Worm (Caenorhabditis elegans) whole organism, young adult: Measurements from ENCODE around the gene sqst-2.

Experiments
- B0261.1 ChIP-seq: sonication (generic microtip); optimal IDR thresholded peaks from 2 replicates; lab custom pipeline; 2016; ENCODE audit warnings: mild to moderate bottlenecking, missing genetic modification characterization, moderate library complexity, missing compliant biosample characterization
- F22D6.2 ChIP-seq: sonication (generic microtip); optimal IDR thresholded peaks from 2 replicates; lab custom pipeline; 2016; ENCODE audit warnings: mild to moderate bottlenecking, missing genetic modification characterization, missing compliant biosample characterization
- F37B4.10 ChIP-seq: fragments of 200-800 bp; sonication (Bioruptor generic); IDR thresholded peaks from 2 replicates; pipeline ENCODE4 v1.3.6; 2022; ENCODE audit warnings: missing genetic modification characterization, missing compliant biosample characterization
- F39B2.1 ChIP-seq: fragments of 200-800 bp; sonication (Bioruptor generic); IDR thresholded peaks from 2 replicates; pipeline ENCODE4 v1.3.6; 2022; ENCODE audit warnings: missing genetic modification reagents, missing genetic modification characterization, missing compliant biosample characterization
- K11D2.4 ChIP-seq: fragments of 200-800 bp; sonication (Bioruptor generic); IDR thresholded peaks from 2 replicates; pipeline ENCODE4 v1.3.6; 2022; ENCODE audit warnings: missing genetic modification reagents, missing genetic modification characterization, missing compliant biosample characterization
- T26A5.8 ChIP-seq: sonication (generic microtip); optimal IDR thresholded peaks from 2 replicates; lab custom pipeline; 2016; ENCODE audit warnings: missing genetic modification characterization, missing compliant biosample characterization
- Y67H2A.10 ChIP-seq: fragments of 200-800 bp; sonication (Bioruptor generic); conservative IDR thresholded peaks from 2 replicates; pipeline ENCODE4 v1.3.6; 2022; ENCODE audit warnings: missing genetic modification reagents, missing genetic modification characterization, missing compliant biosample characterization
- ZK185.1 ChIP-seq: sonication (generic microtip); optimal IDR thresholded peaks from 2 replicates; lab custom pipeline; 2016; ENCODE audit warnings: mild to moderate bottlenecking, missing genetic modification characterization, missing compliant biosample characterization; ENCODE audit not compliant: poor library complexity, severe bottlenecking
- akir-1 ChIP-seq: fragments of 200-800 bp; sonication (Bioruptor generic); optimal IDR thresholded peaks from 2 replicates; lab custom pipeline; 2018; ENCODE audit warnings: mild to moderate bottlenecking, missing genetic modification characterization, moderate library complexity, missing compliant biosample characterization
- athp-1 ChIP-seq: sonication (generic microtip); optimal IDR thresholded peaks from 2 replicates; lab custom pipeline; 2017; ENCODE audit warnings: mild to moderate bottlenecking, missing genetic modification characterization, missing compliant biosample characterization
- attf-5 ChIP-seq: fragments of 200-800 bp; sonication (Bioruptor generic); optimal IDR thresholded peaks from 2 replicates; lab custom pipeline; 2018; ENCODE audit warnings: mild to moderate bottlenecking, missing genetic modification characterization, missing compliant biosample characterization
- ceh-27 ChIP-seq: fragments of 200-800 bp; sonication (Bioruptor generic); optimal IDR thresholded peaks from 2 replicates; lab custom pipeline; 2018; ENCODE audit warnings: mild to moderate bottlenecking, missing genetic modification characterization, moderate library complexity, missing compliant biosample characterization
- chd-7 ChIP-seq: sonication (generic microtip); optimal IDR thresholded peaks from 2 replicates; lab custom pipeline; 2016; ENCODE audit warnings: mild to moderate bottlenecking, missing genetic modification characterization, moderate library complexity, missing compliant biosample characterization
- efl-1 ChIP-seq: fragments of 150-350 bp; optimal IDR thresholded peaks from 2 replicates; lab custom pipeline; 2014; ENCODE audit warnings: missing biosample characterization, missing genetic modification reagents, missing genetic modification characterization
- egrh-3 ChIP-seq: fragments of 200-800 bp; sonication (Bioruptor generic); IDR thresholded peaks from 2 replicates; pipeline ENCODE4 v1.3.6; 2022; ENCODE audit warnings: missing genetic modification reagents, missing genetic modification characterization, missing compliant biosample characterization
- fkh-3 ChIP-seq: sonication (generic microtip); optimal IDR thresholded peaks from 2 replicates; lab custom pipeline; 2016; ENCODE audit warnings: mild to moderate bottlenecking, missing genetic modification characterization, missing compliant biosample characterization
- let-526 ChIP-seq: fragments of 200-800 bp; sonication (Bioruptor generic); IDR thresholded peaks from 2 replicates; pipeline ENCODE4 v1.3.6; 2022; ENCODE audit warnings: missing genetic modification reagents, missing genetic modification characterization, missing compliant biosample characterization
- lin-35 ChIP-seq, 3 experiments: fragments of 150-350 bp in 2 of 3; sonication (generic microtip) in 1 of 3; optimal IDR thresholded peaks; 2 replicates each; lab custom pipeline; 2014 to 2018; ENCODE audit warnings: missing biosample characterization in 3 of 3, missing genetic modification characterization in 3 of 3, missing genetic modification reagents in 3 of 3
- madf-8 ChIP-seq: fragments of 200-800 bp; sonication (Bioruptor generic); conservative IDR thresholded peaks from 2 replicates; pipeline ENCODE4 v1.3.6; 2022; ENCODE audit warnings: missing genetic modification reagents, missing genetic modification characterization, missing compliant biosample characterization
- mel-28 ChIP-seq: sonication (generic microtip); optimal IDR thresholded peaks from 2 replicates; lab custom pipeline; 2016; ENCODE audit warnings: borderline replicate concordance, mild to moderate bottlenecking, missing genetic modification characterization, missing compliant biosample characterization
- mes-4 ChIP-seq: sonication (generic microtip); optimal IDR thresholded peaks from 2 replicates; lab custom pipeline; 2016; ENCODE audit warnings: missing genotype, missing genetic modification characterization, missing compliant biosample characterization
- nfya-2 ChIP-seq: fragments of 200-800 bp; sonication (Bioruptor generic); IDR thresholded peaks from 2 replicates; pipeline ENCODE4 v1.3.6; 2022; ENCODE audit warnings: missing genetic modification reagents, missing genetic modification characterization, missing compliant biosample characterization
- nfyb-1 ChIP-seq: fragments of 200-800 bp; sonication (Bioruptor generic); IDR thresholded peaks from 2 replicates; pipeline ENCODE4 v1.3.6; 2022; ENCODE audit warnings: missing genetic modification reagents, missing genetic modification characterization, missing compliant biosample characterization
- rcor-1 ChIP-seq: fragments of 200-800 bp; sonication (Bioruptor generic); IDR thresholded peaks from 2 replicates; pipeline ENCODE4 v1.3.6; 2022; ENCODE audit warnings: missing genetic modification reagents, missing genetic modification characterization, missing compliant biosample characterization
- rec-8 ChIP-seq, 2 experiments: sonication (generic microtip); optimal IDR thresholded peaks; 2 replicates each; lab custom pipeline; 2016; ENCODE audit warnings: mild to moderate bottlenecking in 2 of 2, missing genetic modification characterization in 2 of 2, missing genetic modification reagents in 2 of 2, missing genotype in 2 of 2, missing biosample characterization in 1 of 2, missing compliant biosample characterization in 1 of 2, moderate library complexity in 1 of 2
- repo-1 ChIP-seq: sonication (generic microtip); optimal IDR thresholded peaks from 2 replicates; lab custom pipeline; 2017; ENCODE audit warnings: mild to moderate bottlenecking, missing genetic modification characterization, missing compliant biosample characterization
- snpc-3.4 ChIP-seq: sonication (generic microtip); optimal IDR thresholded peaks from 2 replicates; lab custom pipeline; 2017; ENCODE audit warnings: missing genetic modification characterization, mild to moderate bottlenecking, missing compliant biosample characterization, antibody characterized with exemption, moderate library complexity, missing genotype, missing genetic modification reagents
- snpc-4 ChIP-seq, 5 experiments: fragments of 150-350 bp in 1 of 5; sonication (generic microtip) in 4 of 5; optimal IDR thresholded peaks; 2 replicates each; lab custom pipeline; 2014 to 2018; ENCODE audit warnings: missing genetic modification characterization in 5 of 5, missing biosample characterization in 3 of 5, antibody characterized with exemption in 2 of 5, mild to moderate bottlenecking in 2 of 5, missing compliant biosample characterization in 2 of 5, missing genotype in 2 of 5, moderate library complexity in 2 of 5, missing genetic modification reagents in 1 of 5
- tbp1 ChIP-seq: fragments of 200-800 bp; sonication (Bioruptor generic); optimal IDR thresholded peaks from 2 replicates; lab custom pipeline; 2018; ENCODE audit warnings: mild to moderate bottlenecking, missing genetic modification characterization, missing compliant biosample characterization
- ztf-18 ChIP-seq: sonication (generic microtip); optimal IDR thresholded peaks from 2 replicates; lab custom pipeline; 2016; ENCODE audit warnings: missing genotype, mild to moderate bottlenecking, missing genetic modification characterization, missing compliant biosample characterization
- ztf-26 ChIP-seq: sonication (generic microtip); optimal IDR thresholded peaks from 2 replicates; lab custom pipeline; 2017; ENCODE audit warnings: missing genetic modification characterization, missing compliant biosample characterization
- ztf-28 ChIP-seq: fragments of 200-800 bp; sonication (Bioruptor generic); IDR thresholded peaks from 2 replicates; pipeline ENCODE4 v1.3.6; 2022; ENCODE audit warnings: missing genetic modification reagents, missing genetic modification characterization, missing compliant biosample characterization
- ztf-3 ChIP-seq: fragments of 200-800 bp; sonication (Bioruptor generic); optimal IDR thresholded peaks from 2 replicates; lab custom pipeline; 2018; ENCODE audit warnings: mild to moderate bottlenecking, missing genetic modification characterization, missing compliant biosample characterization

The sqst-2 gene

DNA sequence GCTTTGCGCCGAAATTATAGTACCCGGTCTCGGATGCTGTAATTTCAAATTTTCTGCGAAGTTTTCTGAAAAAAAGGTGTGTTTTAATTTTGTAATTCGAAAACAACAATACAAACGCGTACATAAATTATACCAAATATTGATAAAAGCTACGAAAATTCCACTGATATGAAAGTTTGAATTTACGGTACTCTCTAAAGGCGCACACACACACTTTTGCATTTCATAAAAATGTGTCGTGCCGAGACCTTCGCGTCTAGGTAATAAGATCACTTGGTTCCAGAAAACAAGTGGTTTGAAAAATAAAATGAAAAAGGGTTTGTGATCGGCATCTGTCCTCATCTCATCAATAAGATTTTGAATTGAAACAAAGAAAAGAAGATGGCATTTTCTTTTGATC is 17.9 kb downstream of the sqst-2 start:
- TF ChIP-seq mes-4 (tag; lab: Kevin White, UChicago) (no peak), ztf-26 (tag; lab: Kevin White, UChicago) (no peak), chd-7 (no peak), K11D2.4 (GFP tag; lab: Robert Waterston, UW) (no peak), let-526 (GFP tag; lab: Robert Waterston, UW) (no peak), rcor-1 (GFP tag; lab: Robert Waterston, UW) (no peak), T26A5.8 (tag; lab: Kevin White, UChicago) (no peak), nfyb-1 (GFP tag; lab: Robert Waterston, UW) (no peak), madf-8 (GFP tag; lab: Robert Waterston, UW) (no peak), athp-1 (tag; lab: Kevin White, UChicago) (no peak), F22D6.2 (no peak), tbp1 (GFP tag; lab: Kevin White, UChicago) (no peak), ztf-3 (GFP tag; lab: Kevin White, UChicago) (no peak), akir-1 (GFP tag; lab: Kevin White, UChicago) (no peak)

- TF ChIP-seq lin-35 (GFP tag; optimal IDR thresholded peaks at IDR 0.05; lab: Kevin White, UChicago): no peak
- TF ChIP-seq egrh-3 (GFP tag; lab: Robert Waterston, UW): peak; percentile 53; the same call in 1 of the 2 replicates
- TF ChIP-seq ztf-28 (GFP tag; lab: Robert Waterston, UW): 0 out of 2 replicates have a peak, but pooled peaks have one; percentile 12
- no peak for TF ChIP-seq fkh-3
- no peak for TF ChIP-seq snpc-4 (GFP tag; optimal IDR thresholded peaks at IDR 0.05; lab: Kevin White, UChicago)
- no peak for TF ChIP-seq snpc-4 (tag; optimal IDR thresholded peaks at IDR 0.05; lab: Kevin White, UChicago)
These were observed 18.4 kb downstream of the sqst-2 start, which contains the start of gene grl-4 for ce11 chrIV:7310410-7310809. TSS of gene grl-4 (minus strand) at chrIV:7310760.

DNA sequence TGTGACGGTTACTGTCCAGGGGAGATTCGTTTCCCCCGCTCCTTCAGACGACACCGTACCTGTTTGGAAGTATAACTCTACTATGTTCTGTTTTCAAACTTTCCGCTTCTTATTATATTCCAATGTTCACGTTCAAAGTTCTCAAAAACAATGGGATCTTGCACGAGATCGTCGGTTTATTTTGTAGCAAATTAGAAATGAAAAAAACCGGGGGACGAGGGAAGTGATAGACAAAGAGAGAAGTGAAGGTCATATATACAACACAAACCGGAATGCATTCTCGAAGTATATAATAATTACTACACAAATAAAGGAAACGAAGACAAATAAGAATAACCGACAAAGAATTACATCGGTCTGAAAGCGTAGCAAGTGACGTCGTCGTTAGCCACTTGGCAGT is 19.1 kb downstream of the sqst-2 start:
- TF ChIP-seq ztf-18 (tag; lab: Kevin White, UChicago): no peak
- TF ChIP-seq rec-8 (tag; optimal IDR thresholded peaks at IDR 0.05; lab: Kevin White, UChicago): no peak
- TF ChIP-seq efl-1 (GFP tag; lab: Kevin White, UChicago): no peak
- TF ChIP-seq nfya-2 (GFP tag; lab: Robert Waterston, UW): no peak

- no peak for TF ChIP-seq ceh-27
- no peak for TF ChIP-seq attf-5
- no peak for TF ChIP-seq B0261.1 (tag; lab: Kevin White, UChicago)
- no peak for TF ChIP-seq F37B4.10 (GFP tag; lab: Robert Waterston, UW)
- TF ChIP-seq F39B2.1 (GFP tag; lab: Robert Waterston, UW): no peak
- TF ChIP-seq ZK185.1: no peak
- TF ChIP-seq mel-28: no peak
- TF ChIP-seq snpc-3.4 (tag; lab: Kevin White, UChicago): no peak
- no peak for TF ChIP-seq repo-1 (tag; lab: Kevin White, UChicago)
- no peak for TF ChIP-seq Y67H2A.10
These were observed 19.8 kb downstream of the sqst-2 start, which contains the start of gene F42C5.6 for ce11 chrIV:7308974-7309373. TSS of gene F42C5.6 (minus strand) at chrIV:7309074.
